Fruit fly (Drosophila melanogaster) whole organism, embryonic: ENCODE results near the gene Sumo.

ENCODE experiments used
- CG3995 ChIP-seq: fragments of 200-800 bp; sonication (Bioruptor generic); optimal IDR thresholded peaks from 3 replicates; lab custom pipeline; 2016; ENCODE audit warnings: missing biosample characterization, missing genetic modification characterization
- CG4404 ChIP-seq: fragments of 200-800 bp; sonication (Bioruptor generic); IDR thresholded peaks from 2 replicates; pipeline ENCODE4 v1.3.6; 2022; ENCODE audit warnings: missing biosample characterization, missing genetic modification characterization
- CG6683 ChIP-seq: fragments of 200-800 bp; sonication (Bioruptor generic); optimal IDR thresholded peaks from 2 replicates; lab custom pipeline; 2017; ENCODE audit warnings: missing biosample characterization, mild to moderate bottlenecking, missing genetic modification characterization, missing genetic modification reagents
- CG9437 ChIP-seq: fragments of 200-800 bp; sonication (Bioruptor generic); optimal IDR thresholded peaks from 2 replicates; lab custom pipeline; 2018; ENCODE audit warnings: missing biosample characterization, mild to moderate bottlenecking, missing genetic modification characterization
- crp ChIP-seq, 2 experiments: fragments of 200-800 bp; sonication (Bioruptor generic); optimal IDR thresholded peaks; 2 replicates in 1 of 2; 3 replicates in 1 of 2; lab custom pipeline; 2017; ENCODE audit warnings: missing biosample characterization in 2 of 2, missing genetic modification characterization in 2 of 2, mild to moderate bottlenecking in 1 of 2, moderate library complexity in 1 of 2
- oc ChIP-seq: fragments of 200-800 bp; sonication (Bioruptor generic); optimal IDR thresholded peaks from 2 replicates; lab custom pipeline; 2018; ENCODE audit warnings: missing biosample characterization, mild to moderate bottlenecking, missing genetic modification characterization, moderate library complexity
- wek ChIP-seq: fragments of 200-800 bp; sonication (Bioruptor generic); optimal IDR thresholded peaks from 3 replicates; lab custom pipeline; 2018; ENCODE audit warnings: missing biosample characterization, mild to moderate bottlenecking, missing genetic modification characterization, moderate library complexity

dm6 chr2L:6970813-6971212 lies 3.4 kb upstream of the Sumo start:
- TF ChIP-seq CG4404 (GFP tag; lab: Robert Waterston, UW) = no peak
- no peak for TF ChIP-seq oc (tag; lab: Kevin White, UChicago)
- TF ChIP-seq CG3995 = no peak
- TF ChIP-seq CG6683 (GFP tag; lab: Kevin White, UChicago) = no peak
- no peak for TF ChIP-seq wek
- no peak for TF ChIP-seq crp (GFP tag; optimal IDR thresholded peaks at IDR 0.05; lab: Kevin White, UChicago)
- TF ChIP-seq CG9437 (GFP tag; lab: Kevin White, UChicago) = no peak
